Fruit fly (Drosophila melanogaster): ENCODE data around the gene CG16984.

dm6 chr3L:2583537-2583870 lies 12.1 kb upstream of the CG16984 start:
- no peak for TF ChIP-seq psq (optimal IDR thresholded peaks at IDR 0.05)
- no peak for TF ChIP-seq CG8478 (optimal IDR thresholded peaks at IDR 0.05)
- TF ChIP-seq usp (GFP tag; optimal IDR thresholded peaks at IDR 0.05), result no peak
- no peak for TF ChIP-seq pan (optimal IDR thresholded peaks at IDR 0.05)

Measured in whole organism.